Worm (Caenorhabditis elegans): ENCODE results near the gene pkc-3.

ce11 chrII:5336035-5336376, 43.8 kb upstream of the pkc-3 start:
- TF ChIP-seq dao-5 (tag; optimal IDR thresholded peaks at IDR 0.05) (peak; percentile 2), W03F9.2 (tag; optimal IDR thresholded peaks at IDR 0.05) (no peak)
